Worm (Caenorhabditis elegans) whole organism, late embryonic: ENCODE results near the gene let-268.
A peak's percentile ranks its signal among the peaks of the same experiment; 100 is the strongest.

ENCODE experiments used
- C38D4.7 ChIP-seq: fragments of 200-800 bp; sonication (Bioruptor generic); optimal IDR thresholded peaks from 2 replicates; lab custom pipeline; 2018; ENCODE audit warnings: mild to moderate bottlenecking, missing genetic modification characterization, moderate library complexity, missing compliant biosample characterization
- F13H6.1 ChIP-seq: sonication (generic microtip); optimal IDR thresholded peaks from 2 replicates; lab custom pipeline; 2016; ENCODE audit warnings: missing genetic modification characterization, missing compliant biosample characterization
- ama-1 ChIP-seq: fragments of 150-350 bp; optimal IDR thresholded peaks from 2 replicates; lab custom pipeline; 2014
- ceh-14 ChIP-seq: sonication (generic microtip); optimal IDR thresholded peaks from 2 replicates; lab custom pipeline; 2016; ENCODE audit warnings: missing genotype, missing genetic modification characterization, missing compliant biosample characterization
- ceh-18 ChIP-seq: sonication (generic microtip); optimal IDR thresholded peaks from 2 replicates; lab custom pipeline; 2016; ENCODE audit warnings: missing genetic modification characterization, missing compliant biosample characterization
- ceh-2 ChIP-seq: sonication (generic microtip); optimal IDR thresholded peaks from 2 replicates; lab custom pipeline; 2016; ENCODE audit warnings: missing genotype, missing genetic modification characterization, missing compliant biosample characterization
- ceh-30 ChIP-seq: fragments of 150-350 bp; optimal IDR thresholded peaks from 2 replicates; lab custom pipeline; 2014; ENCODE audit warnings: missing biosample characterization, missing genetic modification characterization
- ceh-31 ChIP-seq: sonication (generic microtip); optimal IDR thresholded peaks from 2 replicates; lab custom pipeline; 2016; ENCODE audit warnings: missing genetic modification characterization, missing compliant biosample characterization
- ceh-45 ChIP-seq: fragments of 200-800 bp; sonication (Bioruptor generic); IDR thresholded peaks from 2 replicates; pipeline ENCODE4 v1.3.6; 2022; ENCODE audit warnings: missing genetic modification reagents, missing genetic modification characterization, missing compliant biosample characterization
- ceh-6 ChIP-seq: fragments of 200-800 bp; sonication (Bioruptor generic); optimal IDR thresholded peaks from 2 replicates; lab custom pipeline; 2018; ENCODE audit warnings: mild to moderate bottlenecking, missing genetic modification characterization, missing compliant biosample characterization
- elt-2 ChIP-seq: sonication (generic microtip); optimal IDR thresholded peaks from 2 replicates; lab custom pipeline; 2016; ENCODE audit warnings: missing genetic modification reagents, missing genetic modification characterization, missing compliant biosample characterization
- elt-4 ChIP-seq: sonication (generic microtip); optimal IDR thresholded peaks from 2 replicates; lab custom pipeline; 2016; ENCODE audit warnings: missing genetic modification characterization, missing compliant biosample characterization
- ets-4 ChIP-seq: sonication (generic microtip); optimal IDR thresholded peaks from 2 replicates; lab custom pipeline; 2016; ENCODE audit warnings: missing genetic modification characterization, missing compliant biosample characterization
- fax-1 ChIP-seq: sonication (generic microtip); optimal IDR thresholded peaks from 2 replicates; lab custom pipeline; 2016; ENCODE audit warnings: missing genotype, missing genetic modification characterization, missing compliant biosample characterization
- fkh-6 ChIP-seq: sonication (generic microtip); optimal IDR thresholded peaks from 2 replicates; lab custom pipeline; 2016; ENCODE audit warnings: missing genetic modification characterization, missing compliant biosample characterization
- gmeb-2 ChIP-seq: sonication (generic microtip); optimal IDR thresholded peaks from 2 replicates; lab custom pipeline; 2016; ENCODE audit warnings: missing genetic modification characterization, inconsistent platforms, missing compliant biosample characterization
- hlh-30 ChIP-seq: sonication (generic microtip); optimal IDR thresholded peaks from 2 replicates; lab custom pipeline; 2017; ENCODE audit warnings: antibody characterized with exemption, missing genetic modification characterization, missing compliant biosample characterization; ENCODE audit not compliant: insufficient read depth
- hlh-8 ChIP-seq: sonication (generic microtip); optimal IDR thresholded peaks from 2 replicates; lab custom pipeline; 2016; ENCODE audit warnings: missing genotype, missing genetic modification characterization, missing compliant biosample characterization
- lim-6 ChIP-seq: sonication (generic microtip); optimal IDR thresholded peaks from 2 replicates; lab custom pipeline; 2016; ENCODE audit warnings: missing genetic modification characterization, missing compliant biosample characterization
- lin-11 ChIP-seq: fragments of 200-800 bp; sonication (Bioruptor generic); optimal IDR thresholded peaks from 2 replicates; lab custom pipeline; 2018; ENCODE audit warnings: mild to moderate bottlenecking, missing genetic modification characterization, missing compliant biosample characterization
- madf-2 ChIP-seq: sonication (generic microtip); optimal IDR thresholded peaks from 2 replicates; lab custom pipeline; 2017; ENCODE audit warnings: missing genetic modification characterization, missing compliant biosample characterization
- mec-3 ChIP-seq: sonication (generic microtip); optimal IDR thresholded peaks from 2 replicates; lab custom pipeline; 2016; ENCODE audit warnings: borderline replicate concordance, missing genetic modification characterization, missing compliant biosample characterization
- odd-2 ChIP-seq: sonication (generic microtip); optimal IDR thresholded peaks from 2 replicates; lab custom pipeline; 2017; ENCODE audit warnings: antibody characterized with exemption, mild to moderate bottlenecking, missing genetic modification characterization, missing compliant biosample characterization
- pag-3 ChIP-seq: sonication (generic microtip); optimal IDR thresholded peaks from 2 replicates; lab custom pipeline; 2016; ENCODE audit warnings: missing compliant biosample characterization, missing genetic modification characterization, borderline replicate concordance
- pha-4 ChIP-seq: fragments of 150-350 bp; optimal IDR thresholded peaks from 2 replicates; lab custom pipeline; 2018; ENCODE audit warnings: missing biosample characterization, missing genetic modification reagents, missing genetic modification characterization
- pros-1 ChIP-seq: fragments of 150-350 bp; optimal IDR thresholded peaks from 2 replicates; lab custom pipeline; 2014; ENCODE audit warnings: missing biosample characterization, missing genetic modification reagents, missing genetic modification characterization
- ref-2 ChIP-seq: sonication (generic microtip); optimal IDR thresholded peaks from 2 replicates; lab custom pipeline; 2016; ENCODE audit warnings: missing genetic modification characterization, missing compliant biosample characterization
- rnt-1 ChIP-seq: sonication (generic microtip); optimal IDR thresholded peaks from 2 replicates; lab custom pipeline; 2016; ENCODE audit warnings: missing genetic modification characterization, missing compliant biosample characterization
- sdc-2 ChIP-seq: sonication (generic microtip); optimal IDR thresholded peaks from 2 replicates; lab custom pipeline; 2016; ENCODE audit warnings: missing genotype, missing genetic modification characterization, missing compliant biosample characterization
- sox-4 ChIP-seq: sonication (generic microtip); optimal IDR thresholded peaks from 2 replicates; lab custom pipeline; 2017; ENCODE audit warnings: mild to moderate bottlenecking, missing genetic modification characterization, inconsistent platforms, missing compliant biosample characterization
- syd-9 ChIP-seq: sonication (generic microtip); optimal IDR thresholded peaks from 2 replicates; lab custom pipeline; 2016; ENCODE audit warnings: mild to moderate bottlenecking, missing genetic modification characterization, moderate library complexity, missing compliant biosample characterization
- tbx-2 ChIP-seq: sonication (generic microtip); optimal IDR thresholded peaks from 2 replicates; lab custom pipeline; 2016; ENCODE audit warnings: missing genetic modification characterization, missing compliant biosample characterization
- unc-42 ChIP-seq: sonication (generic microtip); optimal IDR thresholded peaks from 2 replicates; lab custom pipeline; 2016; ENCODE audit warnings: missing genotype, missing genetic modification characterization, missing compliant biosample characterization
- unc-55 ChIP-seq: sonication (generic microtip); optimal IDR thresholded peaks from 2 replicates; lab custom pipeline; 2017; ENCODE audit warnings: missing biosample characterization, missing genetic modification reagents, missing genetic modification characterization
- zip-5 ChIP-seq: sonication (generic microtip); optimal IDR thresholded peaks from 2 replicates; lab custom pipeline; 2016; ENCODE audit warnings: missing genetic modification characterization, missing compliant biosample characterization

Gene let-268

ce11 chrII:10039799-10040198 lies at the start of gene let-268:
Gene let-268, minus strand, starts transcription at chrII:10039980.
- TF ChIP-seq ceh-30 (tag; lab: Kevin White, UChicago) (no peak), hlh-8 (tag; lab: Kevin White, UChicago) (peak; percentile 78), unc-55 (GFP tag; lab: Kevin White, UChicago) (peak; percentile 21), ceh-2 (no peak), ama-1 (lab: Kevin White, UChicago) (no peak)

ce11 chrII:10084482-10084881 lies 44.7 kb upstream of the let-268 start:
- TF ChIP-seq ets-4 (tag; lab: Kevin White, UChicago), result no peak
- TF ChIP-seq unc-42, result peak; percentile 79

DNA sequence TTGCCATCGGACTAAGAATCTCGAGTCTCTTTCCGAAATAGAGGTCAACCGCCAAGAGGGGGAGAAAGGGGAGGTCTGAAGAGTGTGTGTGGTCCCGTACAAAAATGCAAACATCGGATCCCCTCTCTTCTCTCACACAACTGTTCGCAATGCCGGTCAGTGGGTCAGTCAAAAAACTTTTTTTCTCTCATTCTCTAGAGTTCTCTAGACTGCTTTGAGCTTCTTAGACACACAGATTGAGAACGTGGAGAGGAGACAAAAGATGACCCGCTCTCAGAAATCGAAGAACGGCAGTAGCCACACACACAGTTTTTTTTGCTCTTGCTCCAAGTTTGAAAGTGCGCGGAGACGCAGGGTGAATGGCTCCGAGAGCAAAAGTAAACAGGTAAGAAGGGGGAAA lies 36.0 kb upstream of the let-268 start:
- TF ChIP-seq elt-4 (no peak), mec-3 (no peak), ceh-6 (GFP tag; lab: Kevin White, UChicago) (no peak), zip-5 (tag; lab: Kevin White, UChicago) (no peak), C38D4.7 (GFP tag; lab: Kevin White, UChicago) (no peak), madf-2 (tag; lab: Kevin White, UChicago) (no peak), ceh-2 (no peak), pha-4 (tag; lab: Kevin White, UChicago) (no peak), ets-4 (tag; lab: Kevin White, UChicago) (no peak), elt-2 (tag; lab: Kevin White, UChicago) (peak; percentile 9), ref-2 (tag; lab: Kevin White, UChicago) (peak; percentile 4), odd-2 (no peak), F13H6.1 (tag; lab: Kevin White, UChicago) (no peak), ama-1 (lab: Kevin White, UChicago) (no peak), syd-9 (no peak), ceh-18 (tag; lab: Kevin White, UChicago) (no peak), ceh-45 (GFP tag; lab: Robert Waterston, UW) (no peak), sox-4 (no peak), ceh-14 (tag; lab: Kevin White, UChicago) (no peak), rnt-1 (tag; lab: Kevin White, UChicago) (no peak), pag-3 (no peak), tbx-2 (tag; lab: Kevin White, UChicago) (peak; percentile 36), hlh-30 (tag; lab: Kevin White, UChicago) (no peak), fax-1 (tag; lab: Kevin White, UChicago) (no peak)

- TF ChIP-seq lim-6 (tag; lab: Kevin White, UChicago) (no peak), elt-2 (tag; lab: Kevin White, UChicago) (no peak), ref-2 (tag; lab: Kevin White, UChicago) (no peak), pag-3 (no peak), fkh-6 (tag; lab: Kevin White, UChicago) (no peak), ceh-31 (tag; lab: Kevin White, UChicago) (no peak), elt-4 (no peak)
Observed at ce11 chrII:10073986-10074385, 34.2 kb upstream of the let-268 start.

ce11 chrII:10067817-10068216 lies 28.0 kb upstream of the let-268 start, which contains the start of gene die-1:
Gene die-1, minus strand, starts transcription at chrII:10067917.
- TF ChIP-seq ceh-14 (tag; lab: Kevin White, UChicago), result no peak
- TF ChIP-seq ama-1 (lab: Kevin White, UChicago), result no peak
- TF ChIP-seq sdc-2, result no peak
- no peak for TF ChIP-seq F13H6.1 (tag; lab: Kevin White, UChicago)
- no peak for TF ChIP-seq pros-1 (tag; lab: Kevin White, UChicago)
- TF ChIP-seq pha-4 (tag; lab: Kevin White, UChicago), result no peak
- no peak for TF ChIP-seq gmeb-2 (tag; lab: Kevin White, UChicago)
- TF ChIP-seq lin-11, result no peak
